Fruit fly (Drosophila melanogaster) whole organism, embryonic: Measurements from ENCODE around the gene MsrA.
A peak's percentile ranks its signal among the peaks of the same experiment; 100 is the strongest.

Source experiments
- BtbVII ChIP-seq: fragments of 200-800 bp; sonication (Bioruptor generic); optimal IDR thresholded peaks from 3 replicates; lab custom pipeline; 2017; ENCODE audit warnings: missing biosample characterization, mild to moderate bottlenecking, missing genetic modification characterization
- CG10147 ChIP-seq: fragments of 200-800 bp; sonication (Bioruptor generic); optimal IDR thresholded peaks from 2 replicates; lab custom pipeline; 2019; ENCODE audit warnings: missing biosample characterization, mild to moderate bottlenecking, missing genetic modification characterization, moderate library complexity
- CG10979 ChIP-seq: fragments of 200-800 bp; sonication (Bioruptor generic); optimal IDR thresholded peaks from 2 replicates; lab custom pipeline; 2018; ENCODE audit warnings: missing biosample characterization, mild to moderate bottlenecking, missing genetic modification characterization, moderate library complexity
- CG11696 ChIP-seq: fragments of 200-800 bp; sonication (Bioruptor generic); IDR thresholded peaks from 2 replicates; pipeline ENCODE4 v1.3.6; 2022; ENCODE audit warnings: missing biosample characterization, missing genetic modification characterization
- CG12391 ChIP-seq: fragments of 200-800 bp; sonication (Bioruptor generic); optimal IDR thresholded peaks from 3 replicates; lab custom pipeline; 2018; ENCODE audit warnings: missing biosample characterization, mild to moderate bottlenecking, missing genetic modification characterization, moderate library complexity
- CG13775 ChIP-seq: fragments of 200-800 bp; sonication (Bioruptor generic); optimal IDR thresholded peaks from 3 replicates; lab custom pipeline; 2017; ENCODE audit warnings: missing biosample characterization, mild to moderate bottlenecking, missing genetic modification characterization
- CG14710 ChIP-seq: fragments of 200-800 bp; sonication (Bioruptor generic); optimal IDR thresholded peaks from 3 replicates; lab custom pipeline; 2019; ENCODE audit warnings: missing biosample characterization, mild to moderate bottlenecking, missing genetic modification characterization, moderate library complexity
- CG15011 ChIP-seq: fragments of 200-800 bp; sonication (Bioruptor generic); optimal IDR thresholded peaks from 3 replicates; lab custom pipeline; 2018; ENCODE audit warnings: missing biosample characterization, mild to moderate bottlenecking, missing genetic modification characterization
- CG1603 ChIP-seq: fragments of 200-800 bp; sonication (Bioruptor generic); optimal IDR thresholded peaks from 2 replicates; lab custom pipeline; 2019; ENCODE audit warnings: missing biosample characterization, mild to moderate bottlenecking, missing genetic modification characterization, moderate library complexity
- CG16863 ChIP-seq: fragments of 200-800 bp; sonication (Bioruptor generic); optimal IDR thresholded peaks from 3 replicates; lab custom pipeline; 2016; ENCODE audit warnings: missing biosample characterization, missing genetic modification characterization
- CG17829 ChIP-seq: fragments of 200-800 bp; optimal IDR thresholded peaks from 2 replicates; lab custom pipeline; 2019; ENCODE audit warnings: missing biosample characterization, mild to moderate bottlenecking, missing genetic modification characterization, moderate library complexity
- CG30403 ChIP-seq: fragments of 200-800 bp; sonication (Bioruptor generic); optimal IDR thresholded peaks from 3 replicates; lab custom pipeline; 2016; ENCODE audit warnings: missing biosample characterization, missing genetic modification characterization
- CG30431 ChIP-seq: fragments of 200-800 bp; sonication (Bioruptor generic); optimal IDR thresholded peaks from 2 replicates; lab custom pipeline; 2017; ENCODE audit warnings: missing biosample characterization, missing genetic modification characterization
- CG31441 ChIP-seq: fragments of 200-800 bp; sonication (Bioruptor generic); IDR thresholded peaks from 2 replicates; pipeline ENCODE4 v1.3.6; 2022; ENCODE audit warnings: missing biosample characterization, missing genetic modification characterization
- CG32532 ChIP-seq: fragments of 200-800 bp; sonication (Bioruptor generic); IDR thresholded peaks from 2 replicates; pipeline ENCODE4 v1.3.6; 2022; ENCODE audit warnings: missing biosample characterization, missing genetic modification characterization
- CG3726 ChIP-seq: fragments of 200-800 bp; sonication (Bioruptor generic); IDR thresholded peaks from 3 replicates; pipeline ENCODE4, ENCODE4 v1.3.6; 2022; ENCODE audit warnings: missing biosample characterization, missing genetic modification characterization
- CG4424 ChIP-seq: fragments of 200-800 bp; sonication (Bioruptor generic); optimal IDR thresholded peaks from 3 replicates; lab custom pipeline; 2016; ENCODE audit warnings: missing biosample characterization, missing genetic modification characterization
- CG6272 ChIP-seq: fragments of 200-800 bp; sonication (Bioruptor generic); IDR thresholded peaks from 2 replicates; pipeline ENCODE4 v1.3.6; 2022; ENCODE audit warnings: missing biosample characterization, missing genetic modification characterization
- CG9932 ChIP-seq: fragments of 200-800 bp; sonication (Bioruptor generic); IDR thresholded peaks from 2 replicates; pipeline ENCODE4 v1.3.6; 2022; ENCODE audit warnings: missing biosample characterization, missing genetic modification characterization
- CHES-1-like ChIP-seq: fragments of 200-800 bp; sonication (Bioruptor generic); optimal IDR thresholded peaks from 2 replicates; lab custom pipeline; 2016; ENCODE audit warnings: missing biosample characterization, missing genetic modification characterization
- Dek ChIP-seq: fragments of 200-800 bp; sonication (Bioruptor generic); optimal IDR thresholded peaks from 3 replicates; lab custom pipeline; 2019; ENCODE audit warnings: missing biosample characterization, mild to moderate bottlenecking, missing genetic modification characterization, moderate library complexity
- Dp ChIP-seq: fragments of 200-800 bp; sonication (Bioruptor generic); optimal IDR thresholded peaks from 2 replicates; lab custom pipeline; 2018; ENCODE audit warnings: missing biosample characterization, mild to moderate bottlenecking, missing genetic modification characterization, moderate library complexity
- E2f1 ChIP-seq: fragments of 200-800 bp; sonication (Bioruptor generic); IDR thresholded peaks from 2 replicates; pipeline ENCODE4 v1.3.6; 2022; ENCODE audit warnings: missing biosample characterization, missing genetic modification characterization
- Lhr ChIP-seq: fragments of 200-800 bp; sonication (Bioruptor generic); optimal IDR thresholded peaks from 3 replicates; lab custom pipeline; 2017; ENCODE audit warnings: mild to moderate bottlenecking, missing biosample characterization, missing genetic modification reagents, missing genetic modification characterization
- Med ChIP-seq: fragments of 200-800 bp; sonication (Bioruptor generic); peaks from one replicate; lab custom pipeline; 2016; ENCODE audit warnings: missing biosample characterization, missing genetic modification characterization, mild to moderate bottlenecking, inconsistent platforms, moderate library complexity
- Nf-YC ChIP-seq: fragments of 200-800 bp; optimal IDR thresholded peaks from 3 replicates; lab custom pipeline; 2019; ENCODE audit warnings: missing biosample characterization, mild to moderate bottlenecking, missing genetic modification characterization, moderate library complexity
- Side ChIP-seq: fragments of 200-800 bp; sonication (Bioruptor generic); optimal IDR thresholded peaks from 2 replicates; lab custom pipeline; 2016; ENCODE audit warnings: missing biosample characterization, missing genetic modification characterization
- btn ChIP-seq: fragments of 200-800 bp; sonication (Bioruptor generic); optimal IDR thresholded peaks from 2 replicates; lab custom pipeline; 2016; ENCODE audit warnings: missing biosample characterization, missing genetic modification characterization
- cato ChIP-seq: fragments of 200-800 bp; sonication (Bioruptor generic); optimal IDR thresholded peaks from 2 replicates; lab custom pipeline; 2016; ENCODE audit warnings: missing biosample characterization, missing genetic modification characterization, borderline replicate concordance
- chn ChIP-seq: fragments of 200-800 bp; sonication (Bioruptor generic); optimal IDR thresholded peaks from 2 replicates; lab custom pipeline; 2016; ENCODE audit warnings: missing biosample characterization, missing genetic modification characterization
- crol ChIP-seq: fragments of 200-800 bp; sonication (Bioruptor generic); IDR thresholded peaks from 2 replicates; pipeline ENCODE4 v1.3.6; 2022; ENCODE audit warnings: missing biosample characterization, missing genetic modification characterization
- crp ChIP-seq, 2 experiments: fragments of 200-800 bp; sonication (Bioruptor generic); optimal IDR thresholded peaks; 2 replicates in 1 of 2; 3 replicates in 1 of 2; lab custom pipeline; 2017; ENCODE audit warnings: missing biosample characterization in 2 of 2, missing genetic modification characterization in 2 of 2, mild to moderate bottlenecking in 1 of 2, moderate library complexity in 1 of 2
- cwo ChIP-seq: fragments of 200-800 bp; sonication (Bioruptor generic); optimal IDR thresholded peaks from 3 replicates; lab custom pipeline; 2017; ENCODE audit warnings: missing biosample characterization, missing genetic modification characterization, mild to moderate bottlenecking, moderate library complexity, missing genetic modification reagents
- disco-r ChIP-seq: fragments of 200-800 bp; sonication (Bioruptor generic); optimal IDR thresholded peaks from 2 replicates; lab custom pipeline; 2016; ENCODE audit warnings: missing biosample characterization, missing genetic modification characterization
- eve ChIP-seq, 2 experiments: fragments of >200 bp; optimal IDR thresholded peaks; 2 replicates each; lab custom pipeline; 2017; ENCODE audit warnings: missing biosample characterization in 2 of 2, missing genetic modification characterization in 2 of 2
- fu2 ChIP-seq: fragments of 200-800 bp; sonication (Bioruptor generic); optimal IDR thresholded peaks from 2 replicates; lab custom pipeline; 2016; ENCODE audit warnings: missing biosample characterization, missing genetic modification characterization
- hkb ChIP-seq, 2 experiments: fragments of 200-800 bp in 1 of 2; fragments of >200 bp in 1 of 2; sonication (Bioruptor generic) in 1 of 2; IDR thresholded peaks in 1 of 2; optimal IDR thresholded peaks in 1 of 2; 2 replicates each; pipeline versions ENCODE4 v1.3.6 to Lab custom; 2017 to 2022; ENCODE audit warnings: missing biosample characterization in 1 of 2, missing genetic modification characterization in 1 of 2
- ind ChIP-seq: fragments of 200-800 bp; sonication (Bioruptor generic); optimal IDR thresholded peaks from 3 replicates; lab custom pipeline; 2016; ENCODE audit warnings: missing biosample characterization, missing genetic modification characterization
- jing ChIP-seq: fragments of 200-800 bp; sonication (Bioruptor generic); optimal IDR thresholded peaks from 2 replicates; lab custom pipeline; 2018; ENCODE audit warnings: missing biosample characterization, mild to moderate bottlenecking, missing genetic modification characterization
- klu ChIP-seq: fragments of 200-800 bp; sonication (Bioruptor generic); IDR thresholded peaks from 2 replicates; pipeline ENCODE4 v1.3.6; 2022; ENCODE audit warnings: missing biosample characterization, missing genetic modification characterization
- knrl ChIP-seq: fragments of 200-800 bp; sonication (Bioruptor generic); IDR thresholded peaks from 3 replicates; pipeline ENCODE4 v1.3.6; 2022; ENCODE audit warnings: missing biosample characterization, missing genetic modification characterization; ENCODE audit not compliant: partially characterized antibody
- sd ChIP-seq: fragments of 200-800 bp; sonication (Bioruptor generic); optimal IDR thresholded peaks from 3 replicates; lab custom pipeline; 2018; ENCODE audit warnings: missing biosample characterization, mild to moderate bottlenecking, missing genetic modification characterization, moderate library complexity
- sisA ChIP-seq: fragments of 200-800 bp; sonication (Bioruptor generic); IDR thresholded peaks from 2 replicates; pipeline ENCODE4 v1.3.6; 2022; ENCODE audit warnings: missing biosample characterization, missing genetic modification characterization
- sug ChIP-seq: fragments of 200-800 bp; optimal IDR thresholded peaks from 2 replicates; lab custom pipeline; 2019; ENCODE audit warnings: missing biosample characterization, mild to moderate bottlenecking, missing genetic modification characterization, moderate library complexity
- trh ChIP-seq: fragments of 200-800 bp; sonication (Bioruptor generic); optimal IDR thresholded peaks from 2 replicates; lab custom pipeline; 2016; ENCODE audit warnings: missing biosample characterization, missing genetic modification characterization
- tup ChIP-seq: fragments of 200-800 bp; sonication (Bioruptor generic); optimal IDR thresholded peaks from 2 replicates; lab custom pipeline; 2016; ENCODE audit warnings: missing biosample characterization, mild to moderate bottlenecking, missing genetic modification characterization, moderate library complexity
- twi ChIP-seq: fragments of 200-800 bp; optimal IDR thresholded peaks from 2 replicates; lab custom pipeline; 2019; ENCODE audit warnings: missing biosample characterization, mild to moderate bottlenecking, missing genetic modification characterization, moderate library complexity

MsrA gene

dm6 chr3L:15534274-15535227, 23.7 kb downstream of the MsrA start (continued):
- TF ChIP-seq CG9932 (GFP tag; lab: Robert Waterston, UW) (peak; percentile 66), CG32532 (GFP tag; lab: Robert Waterston, UW) (peak; percentile 35; the same call in 1 of the 2 replicates), CG1603 (tag; lab: Kevin White, UChicago) (peak; percentile 44), cato (GFP tag; lab: Kevin White, UChicago) (peak; percentile 45), ind (GFP tag; lab: Kevin White, UChicago) (peak; percentile 68), CG16863 (GFP tag; lab: Kevin White, UChicago) (peak; percentile 62), fu2 (GFP tag; lab: Kevin White, UChicago) (peak; percentile 16), crol (GFP tag; lab: Robert Waterston, UW) (peak; percentile 83), Side (GFP tag; lab: Kevin White, UChicago) (peak; percentile 32), Med (GFP tag; lab: Kevin White, UChicago) (peak; percentile 89), crp (GFP tag; optimal IDR thresholded peaks at IDR 0.05; lab: Kevin White, UChicago) (peak in 1 of 2 experiments; percentile 28), sisA (GFP tag; lab: Robert Waterston, UW) (peak; percentile 61), CG17829 (tag; lab: Kevin White, UChicago) (peak; percentile 22), CG10979 (tag; lab: Kevin White, UChicago) (peak; percentile 62), eve (GFP tag; optimal IDR thresholded peaks at IDR 0.05; lab: Kevin White, UChicago) (peak in 1 of 2 experiments; percentile 92), btn (peak; percentile 38), E2f1 (GFP tag; lab: Robert Waterston, UW) (0 out of 2 replicates have a peak, but pooled peaks have one; percentile 20), disco-r (GFP tag; lab: Kevin White, UChicago) (no peak), CG12391 (tag; lab: Kevin White, UChicago) (peak; percentile 69), CG30403 (peak; percentile 87), CHES-1-like (peak; percentile 37), CG13775 (GFP tag; lab: Kevin White, UChicago) (peak; percentile 84), twi (tag; lab: Kevin White, UChicago) (peak; percentile 30), CG30431 (GFP tag; lab: Kevin White, UChicago) (peak; percentile 36), BtbVII (GFP tag; lab: Kevin White, UChicago) (peak; percentile 15), knrl (no peak), cwo (peak; percentile 43), tup (GFP tag; lab: Kevin White, UChicago) (no peak), CG14710 (tag; lab: Kevin White, UChicago) (peak; percentile 65), Nf-YC (tag; lab: Kevin White, UChicago) (peak; percentile 57), hkb (optimal IDR thresholded peaks at IDR 0.05; lab: Kevin White, UChicago) (no peak), hkb (GFP tag; IDR thresholded peaks at IDR 0.05; lab: Robert Waterston, UW) (0 out of 2 replicates have a peak, but pooled peaks have one; percentile 35), jing (GFP tag; lab: Kevin White, UChicago) (peak; percentile 37), chn (GFP tag; lab: Kevin White, UChicago) (peak; percentile 52), CG3726 (GFP tag; lab: Robert Waterston, UW) (no peak), CG4424 (GFP tag; lab: Kevin White, UChicago) (peak; percentile 53), CG6272 (GFP tag; lab: Robert Waterston, UW) (no peak; the same call in 1 of the 2 replicates), sd (peak; percentile 95), sug (peak; percentile 37), Lhr (GFP tag; lab: Kevin White, UChicago) (peak; percentile 26), CG31441 (GFP tag; lab: Robert Waterston, UW) (peak; percentile 59; the same call in 1 of the 2 replicates), CG10147 (peak; percentile 39), Dek (peak; percentile 70), CG15011 (GFP tag; lab: Kevin White, UChicago) (peak; percentile 57), klu (GFP tag; lab: Robert Waterston, UW) (no peak), Dp (GFP tag; lab: Kevin White, UChicago) (no peak), CG11696 (GFP tag; lab: Robert Waterston, UW) (no peak), trh (GFP tag; lab: Kevin White, UChicago) (no peak)
